Fruit fly (Drosophila melanogaster) whole organism, embryonic: ENCODE results near the gene Wnt6.

Source experiments
- Abd-B ChIP-seq: fragments of 200-800 bp; sonication (Bioruptor generic); optimal IDR thresholded peaks from 2 replicates; lab custom pipeline; 2018; ENCODE audit warnings: missing biosample characterization, mild to moderate bottlenecking, missing genetic modification characterization, moderate library complexity
- Ada2b ChIP-seq: fragments of 200-800 bp; sonication (Bioruptor generic); IDR thresholded peaks from 2 replicates; pipeline ENCODE4 v1.3.6; 2022; ENCODE audit warnings: missing biosample characterization, missing genetic modification characterization
- Atf3 ChIP-seq: fragments of 200-800 bp; sonication (Bioruptor generic); optimal IDR thresholded peaks from 3 replicates; lab custom pipeline; 2016; ENCODE audit warnings: missing biosample characterization, missing genetic modification characterization
- Bdp1 ChIP-seq: fragments of 200-800 bp; sonication (Bioruptor generic); optimal IDR thresholded peaks from 3 replicates; lab custom pipeline; 2016; ENCODE audit warnings: missing biosample characterization, missing genetic modification characterization
- Blimp-1 ChIP-seq: fragments of 200-800 bp; sonication (Bioruptor generic); optimal IDR thresholded peaks from 3 replicates; lab custom pipeline; 2018; ENCODE audit warnings: missing biosample characterization, missing genetic modification characterization, mild to moderate bottlenecking, moderate library complexity, missing genetic modification reagents
- CG11504 ChIP-seq: fragments of 200-800 bp; sonication (Bioruptor generic); optimal IDR thresholded peaks from 3 replicates; lab custom pipeline; 2019; ENCODE audit warnings: missing biosample characterization, mild to moderate bottlenecking, missing genetic modification characterization, moderate library complexity
- CG12942 ChIP-seq: fragments of 200-800 bp; sonication (Bioruptor generic); optimal IDR thresholded peaks from 3 replicates; lab custom pipeline; 2016; ENCODE audit warnings: missing biosample characterization, missing genetic modification characterization
- CG13123 ChIP-seq: fragments of 200-800 bp; sonication (Bioruptor generic); optimal IDR thresholded peaks from 2 replicates; lab custom pipeline; 2016; ENCODE audit warnings: missing biosample characterization, missing genetic modification characterization
- CG13296 ChIP-seq: fragments of 200-800 bp; sonication (Bioruptor generic); optimal IDR thresholded peaks from 3 replicates; lab custom pipeline; 2018; ENCODE audit warnings: missing biosample characterization, mild to moderate bottlenecking, missing genetic modification characterization
- CG13424 ChIP-seq: fragments of 200-800 bp; sonication (Bioruptor generic); optimal IDR thresholded peaks from 2 replicates; lab custom pipeline; 2019; ENCODE audit warnings: missing biosample characterization, mild to moderate bottlenecking, missing genetic modification characterization, moderate library complexity
- CG13624 ChIP-seq: fragments of 200-800 bp; sonication (Bioruptor generic); optimal IDR thresholded peaks from 2 replicates; lab custom pipeline; 2016; ENCODE audit warnings: missing biosample characterization, missing genetic modification characterization
- CG14014 ChIP-seq: fragments of 200-800 bp; sonication (Bioruptor generic); IDR thresholded peaks from 2 replicates; pipeline ENCODE4 v1.3.6; 2022; ENCODE audit warnings: missing biosample characterization, missing genetic modification characterization
- CG15073 ChIP-seq: fragments of 200-800 bp; sonication (Bioruptor generic); optimal IDR thresholded peaks from 2 replicates; lab custom pipeline; 2016; ENCODE audit warnings: missing biosample characterization, missing genetic modification characterization
- CG1602 ChIP-seq: fragments of 200-800 bp; sonication (Bioruptor generic); optimal IDR thresholded peaks from 3 replicates; lab custom pipeline; 2016; ENCODE audit warnings: missing biosample characterization, missing genetic modification characterization
- CG2120 ChIP-seq: fragments of 200-800 bp; sonication (Bioruptor generic); optimal IDR thresholded peaks from 3 replicates; lab custom pipeline; 2016; ENCODE audit warnings: missing biosample characterization, missing genetic modification characterization
- CG2202 ChIP-seq: fragments of 200-800 bp; sonication (Bioruptor generic); optimal IDR thresholded peaks from 2 replicates; lab custom pipeline; 2018; ENCODE audit warnings: missing biosample characterization, mild to moderate bottlenecking, missing genetic modification characterization
- CG2889 ChIP-seq: fragments of 200-800 bp; sonication (Bioruptor generic); IDR thresholded peaks from 3 replicates; pipeline ENCODE4 v1.3.6; 2022; ENCODE audit warnings: missing biosample characterization, missing genetic modification characterization
- CG30403 ChIP-seq: fragments of 200-800 bp; sonication (Bioruptor generic); optimal IDR thresholded peaks from 3 replicates; lab custom pipeline; 2016; ENCODE audit warnings: missing biosample characterization, missing genetic modification characterization
- CG31388 ChIP-seq: fragments of 200-800 bp; sonication (Bioruptor generic); optimal IDR thresholded peaks from 2 replicates; lab custom pipeline; 2016; ENCODE audit warnings: missing biosample characterization, missing genetic modification characterization
- CG33213 ChIP-seq: fragments of 200-800 bp; sonication (Bioruptor generic); optimal IDR thresholded peaks from 3 replicates; lab custom pipeline; 2016; ENCODE audit warnings: missing biosample characterization, missing genetic modification characterization
- CG34422 ChIP-seq: fragments of 200-800 bp; sonication (Bioruptor generic); IDR thresholded peaks from 3 replicates; pipeline ENCODE4 v1.3.6; 2022; ENCODE audit warnings: missing biosample characterization, missing genetic modification characterization
- CG5953 ChIP-seq: fragments of 200-800 bp; sonication (Bioruptor generic); IDR thresholded peaks from 2 replicates; pipeline ENCODE4 v1.3.6; 2022; ENCODE audit warnings: missing biosample characterization, missing genetic modification characterization
- CG7839 ChIP-seq: fragments of 200-800 bp; sonication (Bioruptor generic); optimal IDR thresholded peaks from 3 replicates; lab custom pipeline; 2018; ENCODE audit warnings: missing biosample characterization, mild to moderate bottlenecking, missing genetic modification characterization, moderate library complexity
- CG8388 ChIP-seq: fragments of 200-800 bp; sonication (Bioruptor generic); optimal IDR thresholded peaks from 2 replicates; lab custom pipeline; 2019; ENCODE audit warnings: missing biosample characterization, mild to moderate bottlenecking, missing genetic modification characterization, moderate library complexity
- CG8944 ChIP-seq: fragments of 200-800 bp; sonication (Bioruptor generic); optimal IDR thresholded peaks from 3 replicates; lab custom pipeline; 2016; ENCODE audit warnings: missing biosample characterization, missing genetic modification characterization
- CrebB ChIP-seq: fragments of 200-800 bp; sonication (Bioruptor generic); optimal IDR thresholded peaks from 3 replicates; lab custom pipeline; 2018; ENCODE audit warnings: missing biosample characterization, mild to moderate bottlenecking, missing genetic modification characterization
- HHEX ChIP-seq: fragments of 200-800 bp; sonication (Bioruptor generic); optimal IDR thresholded peaks from 3 replicates; lab custom pipeline; 2017; ENCODE audit warnings: missing biosample characterization, mild to moderate bottlenecking, missing genetic modification characterization, missing genetic modification reagents
- HLH3B ChIP-seq: fragments of 200-800 bp; sonication (Bioruptor generic); IDR thresholded peaks from 2 replicates; pipeline ENCODE4 v1.3.6; 2022; ENCODE audit warnings: missing biosample characterization, missing genetic modification characterization
- HLH54F ChIP-seq: fragments of 200-800 bp; sonication (Bioruptor generic); optimal IDR thresholded peaks from 3 replicates; lab custom pipeline; 2016; ENCODE audit warnings: missing biosample characterization, missing genetic modification characterization
- Hr3 ChIP-seq: fragments of 200-800 bp; sonication (Bioruptor generic); optimal IDR thresholded peaks from 3 replicates; lab custom pipeline; 2016; ENCODE audit warnings: missing biosample characterization, missing genetic modification characterization
- Nf-YA ChIP-seq: fragments of 200-800 bp; sonication (Bioruptor generic); IDR thresholded peaks from 2 replicates; pipeline ENCODE4 v1.3.6; 2022; ENCODE audit warnings: missing biosample characterization, missing genetic modification characterization
- Ptx1 ChIP-seq: fragments of 200-800 bp; sonication (Bioruptor generic); IDR thresholded peaks from 2 replicates; pipeline ENCODE4 v1.3.6; 2022; ENCODE audit warnings: missing biosample characterization, missing genetic modification characterization
- Rx ChIP-seq: fragments of 200-800 bp; sonication (Bioruptor generic); IDR thresholded peaks from 2 replicates; pipeline ENCODE4 v1.3.6; 2022; ENCODE audit warnings: missing biosample characterization, missing genetic modification characterization
- ara ChIP-seq: fragments of 200-800 bp; sonication (Bioruptor generic); IDR thresholded peaks from 2 replicates; pipeline ENCODE4 v1.3.6; 2022; ENCODE audit warnings: missing biosample characterization, missing genetic modification characterization
- bbx ChIP-seq: fragments of 200-800 bp; sonication (Bioruptor generic); IDR thresholded peaks from 2 replicates; pipeline ENCODE4 v1.3.6; 2022; ENCODE audit warnings: missing biosample characterization, missing genetic modification characterization; ENCODE audit not compliant: partially characterized antibody
- bcd ChIP-seq: fragments of 200-800 bp; sonication (Bioruptor generic); optimal IDR thresholded peaks from 2 replicates; lab custom pipeline; 2017; ENCODE audit warnings: missing biosample characterization, mild to moderate bottlenecking, missing genetic modification characterization
- ftz-f1 ChIP-seq: fragments of 200-800 bp; sonication (Bioruptor generic); optimal IDR thresholded peaks from 2 replicates; lab custom pipeline; 2016; ENCODE audit warnings: missing biosample characterization, missing genetic modification characterization
- her ChIP-seq: fragments of 200-800 bp; sonication (Bioruptor generic); optimal IDR thresholded peaks from 2 replicates; lab custom pipeline; 2016; ENCODE audit warnings: missing biosample characterization, missing genetic modification characterization
- ken ChIP-seq: fragments of 200-800 bp; sonication (Bioruptor generic); IDR thresholded peaks from 3 replicates; pipeline ENCODE4 v1.3.6; 2022; ENCODE audit warnings: missing biosample characterization, missing genetic modification characterization
- klu ChIP-seq: fragments of 200-800 bp; sonication (Bioruptor generic); IDR thresholded peaks from 2 replicates; pipeline ENCODE4 v1.3.6; 2022; ENCODE audit warnings: missing biosample characterization, missing genetic modification characterization
- mam ChIP-seq: fragments of 200-800 bp; sonication (Bioruptor generic); optimal IDR thresholded peaks from 3 replicates; lab custom pipeline; 2016; ENCODE audit warnings: missing biosample characterization, missing genetic modification characterization
- onecut ChIP-seq: fragments of 200-800 bp; sonication (Bioruptor generic); IDR thresholded peaks from 2 replicates; pipeline ENCODE4 v1.3.6; 2022; ENCODE audit warnings: missing biosample characterization, missing genetic modification characterization
- psq ChIP-seq: fragments of 200-800 bp; sonication (Bioruptor generic); optimal IDR thresholded peaks from 2 replicates; lab custom pipeline; 2017; ENCODE audit warnings: missing biosample characterization, missing genetic modification characterization
- salm ChIP-seq: fragments of 200-800 bp; sonication (Bioruptor generic); optimal IDR thresholded peaks from 2 replicates; lab custom pipeline; 2018; ENCODE audit warnings: missing biosample characterization, mild to moderate bottlenecking, missing genetic modification characterization
- sens-2 ChIP-seq: fragments of 200-800 bp; sonication (Bioruptor generic); IDR thresholded peaks from 2 replicates; pipeline ENCODE4 v1.3.6; 2022; ENCODE audit warnings: missing biosample characterization, missing genetic modification characterization
- shn ChIP-seq: fragments of 200-800 bp; sonication (Bioruptor generic); optimal IDR thresholded peaks from 3 replicates; lab custom pipeline; 2016; ENCODE audit warnings: missing biosample characterization, missing genetic modification characterization
- sisA ChIP-seq: fragments of 200-800 bp; sonication (Bioruptor generic); IDR thresholded peaks from 2 replicates; pipeline ENCODE4 v1.3.6; 2022; ENCODE audit warnings: missing biosample characterization, missing genetic modification characterization
- twi ChIP-seq: fragments of 200-800 bp; optimal IDR thresholded peaks from 2 replicates; lab custom pipeline; 2019; ENCODE audit warnings: missing biosample characterization, mild to moderate bottlenecking, missing genetic modification characterization, moderate library complexity
- wdn ChIP-seq: fragments of 200-800 bp; sonication (Bioruptor generic); IDR thresholded peaks from 2 replicates; pipeline ENCODE4 v1.3.6; 2022; ENCODE audit warnings: missing biosample characterization, missing genetic modification characterization

Wnt6 gene

DNA sequence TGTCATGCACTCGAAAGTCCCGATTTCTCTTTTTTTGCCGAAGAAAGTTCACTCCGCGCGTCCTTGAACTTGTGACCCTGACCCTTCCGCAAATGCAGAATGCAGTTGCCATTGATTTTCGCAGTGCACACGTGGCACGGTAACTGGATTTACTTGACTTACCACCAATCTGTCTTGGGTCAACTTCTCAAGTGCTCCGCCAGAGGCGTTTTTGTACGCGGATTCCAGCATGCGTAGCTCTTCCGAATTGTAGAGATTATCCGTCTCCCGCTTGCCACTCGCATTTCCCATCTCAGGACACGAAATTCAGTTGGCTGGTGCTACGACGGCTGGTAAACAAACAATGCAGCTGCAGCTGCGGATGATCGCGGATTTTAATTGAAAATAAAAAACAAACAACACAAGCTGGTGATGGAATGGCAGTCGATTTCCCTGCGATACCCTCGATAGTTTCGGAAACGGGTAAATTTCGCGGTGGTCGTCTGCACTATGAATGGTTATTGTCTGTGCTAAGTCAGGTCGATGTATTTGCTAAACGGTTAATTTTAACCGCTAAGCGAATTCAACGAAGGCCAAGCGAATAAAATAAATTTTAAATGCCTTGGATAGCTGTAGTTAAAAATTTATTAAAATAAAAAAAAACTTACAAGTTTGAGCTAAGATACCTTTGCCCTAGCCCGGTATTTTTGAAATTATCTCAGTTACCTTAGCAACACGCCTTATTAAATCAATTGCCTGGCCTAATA lies 54.5 kb downstream of the Wnt6 start, which contains the start of the genes CG5149 and gudu (continued):
- TF ChIP-seq her (GFP tag; lab: Kevin White, UChicago) (peak; percentile 2), Rx (GFP tag; lab: Robert Waterston, UW) (no peak), CG15073 (GFP tag; lab: Kevin White, UChicago) (no peak), Atf3 (no peak), HLH54F (GFP tag; lab: Kevin White, UChicago) (no peak), bbx (GFP tag; lab: Robert Waterston, UW) (peak; percentile 89), CG12942 (GFP tag; lab: Kevin White, UChicago) (no peak), CG30403 (GFP tag; lab: Kevin White, UChicago) (no peak)
- TF ChIP-seq, all 482 proteins: peak for 118

DNA sequence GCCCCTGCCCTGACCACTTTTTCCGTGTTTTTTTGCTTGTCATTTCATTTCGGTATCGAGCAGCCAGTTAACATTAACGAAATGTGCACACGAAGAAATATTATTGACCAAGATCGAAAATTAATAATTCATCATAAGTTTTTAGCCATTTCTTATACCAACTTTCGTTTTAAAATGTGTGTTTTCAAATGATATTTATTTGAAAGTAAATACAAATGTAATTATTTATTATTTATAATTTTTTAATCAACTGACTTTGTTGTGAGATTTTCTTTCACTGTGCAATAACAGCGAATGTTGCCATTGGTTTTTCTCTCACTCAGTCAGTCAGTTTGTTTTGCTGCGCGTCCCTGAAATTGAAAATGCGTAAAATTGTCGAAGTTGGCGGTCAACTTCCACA lies 62.3 kb downstream of the Wnt6 start:
- TF ChIP-seq CG34422 (no peak), CG2202 (tag; lab: Kevin White, UChicago) (no peak), CG13123 (GFP tag; lab: Kevin White, UChicago) (no peak), twi (no peak), bcd (GFP tag; lab: Kevin White, UChicago) (peak; percentile 50), CG8388 (GFP tag; lab: Kevin White, UChicago) (peak; percentile 57), CG8944 (GFP tag; lab: Kevin White, UChicago) (no peak), CG11504 (tag; lab: Kevin White, UChicago) (peak; percentile 86), sens-2 (no peak), psq (GFP tag; lab: Kevin White, UChicago) (no peak), Abd-B (peak; percentile 44), CG2889 (GFP tag; lab: Robert Waterston, UW) (no peak), CG13296 (GFP tag; lab: Kevin White, UChicago) (peak; percentile 62), klu (GFP tag; lab: Robert Waterston, UW) (peak; percentile 44; the same call in 1 of the 2 replicates), HLH54F (GFP tag; lab: Kevin White, UChicago) (no peak), CG13624 (GFP tag; lab: Kevin White, UChicago) (no peak), Nf-YA (GFP tag; lab: Robert Waterston, UW) (0 out of 2 replicates have a peak, but pooled peaks have one; percentile 35), Blimp-1 (GFP tag; lab: Kevin White, UChicago) (peak; percentile 50), CG2120 (peak; percentile 27), Ptx1 (peak; percentile 83), ara (no peak), Ada2b (GFP tag; lab: Robert Waterston, UW) (peak; percentile 65), mam (GFP tag; lab: Kevin White, UChicago) (no peak), salm (tag; lab: Kevin White, UChicago) (peak; percentile 46), ken (GFP tag; lab: Robert Waterston, UW) (peak; percentile 9; the same call in 1 of the 3 replicates), ftz-f1 (GFP tag; lab: Kevin White, UChicago) (no peak), CG33213 (no peak), CG14014 (GFP tag; lab: Robert Waterston, UW) (peak; percentile 47; the same call in 1 of the 2 replicates), Hr3 (peak; percentile 48), CG1602 (GFP tag; lab: Kevin White, UChicago) (peak; percentile 3), CG5953 (GFP tag; lab: Robert Waterston, UW) (no peak), CG7839 (tag; lab: Kevin White, UChicago) (peak; percentile 75), CrebB (tag; lab: Kevin White, UChicago) (no peak), wdn (GFP tag; lab: Robert Waterston, UW) (no peak), HHEX (GFP tag; lab: Kevin White, UChicago) (peak; percentile 20), shn (GFP tag; lab: Kevin White, UChicago) (no peak), Bdp1 (GFP tag; lab: Kevin White, UChicago) (no peak), HLH3B (GFP tag; lab: Robert Waterston, UW) (peak; percentile 57), sisA (peak; percentile 52; the same call in 1 of the 2 replicates), CG31388 (no peak), CG13424 (peak; percentile 76), onecut (GFP tag; lab: Robert Waterston, UW) (no peak)
